Fruit fly (Drosophila melanogaster): ENCODE results near the gene CG7276.

CG7276 gene

DNA sequence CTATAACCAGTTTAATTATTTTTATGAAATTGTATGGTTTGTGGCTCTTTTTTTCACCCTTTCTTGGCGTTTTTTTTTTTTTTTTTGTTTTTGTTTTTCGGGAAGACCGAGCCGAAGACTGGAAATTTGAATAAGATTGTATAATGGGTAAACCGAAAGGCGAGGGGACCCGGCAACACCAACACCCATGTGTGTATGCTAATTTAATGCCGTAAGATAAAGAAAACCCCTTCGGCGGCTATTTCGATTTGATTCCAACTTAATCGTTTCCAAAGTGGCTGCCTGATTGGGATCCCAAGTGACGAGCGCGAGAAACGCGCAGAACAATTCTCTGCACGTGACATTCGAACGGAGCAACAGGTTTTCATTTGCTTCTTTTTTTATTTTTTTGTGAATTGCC, 45.5 kb downstream of the CG7276 start:
- no peak for TF ChIP-seq GATAd (GFP tag; optimal IDR thresholded peaks at IDR 0.05)
- no peak for TF ChIP-seq sage (GFP tag; optimal IDR thresholded peaks at IDR 0.05)
- TF ChIP-seq jim (GFP tag; optimal IDR thresholded peaks at IDR 0.05) = no peak
- TF ChIP-seq usp (GFP tag; optimal IDR thresholded peaks at IDR 0.05) = no peak
- TF ChIP-seq OdsH (GFP tag; optimal IDR thresholded peaks at IDR 0.05) = no peak
- no peak for TF ChIP-seq Rel (GFP tag; optimal IDR thresholded peaks at IDR 0.05)
- no peak for TF ChIP-seq Rel (tag; optimal IDR thresholded peaks at IDR 0.05)

DNA sequence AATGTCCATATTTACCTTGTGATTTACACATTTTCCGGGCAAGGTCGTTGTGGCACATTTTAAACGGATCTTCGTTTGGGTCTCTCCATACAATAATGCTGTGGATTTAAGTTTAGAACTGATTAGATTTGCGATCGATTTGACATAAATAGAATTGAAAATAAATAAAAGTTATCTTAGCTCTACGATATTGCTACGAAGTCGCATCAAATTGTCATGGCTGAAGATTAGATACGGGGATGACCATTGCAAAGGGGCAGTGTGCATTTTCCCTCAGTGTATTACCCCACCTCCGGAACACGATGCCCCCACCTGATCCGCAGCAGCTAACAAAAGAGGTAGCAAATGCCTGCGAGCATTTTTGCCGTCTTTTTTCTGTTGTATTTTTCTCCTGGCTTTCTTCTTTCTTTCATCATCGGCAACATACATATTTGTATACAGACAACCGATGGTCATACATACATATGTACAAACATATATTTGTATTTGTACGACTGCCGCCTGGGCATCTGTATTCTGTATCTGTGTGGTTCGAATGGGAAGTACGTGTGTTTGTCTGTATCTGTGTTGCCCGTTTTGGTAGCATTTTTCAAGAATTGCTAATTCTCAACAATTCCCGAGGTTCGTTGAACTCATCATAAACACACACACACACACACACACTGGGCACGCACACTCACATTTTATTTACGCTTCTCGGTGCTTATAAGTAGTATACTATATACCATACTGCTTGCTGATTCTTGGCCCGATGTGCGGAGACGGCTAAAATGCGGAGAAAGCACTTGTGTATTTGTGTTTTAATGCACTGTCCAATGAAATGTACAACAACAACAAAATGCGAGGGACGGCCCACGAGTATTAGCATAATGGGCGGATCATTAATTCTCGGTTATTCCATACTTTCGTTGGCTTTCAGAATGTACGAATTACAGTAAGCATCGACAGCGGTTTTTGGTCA, 46.7 kb downstream of the CG7276 start:
- peak; percentile 12 for TF ChIP-seq OdsH (GFP tag; optimal IDR thresholded peaks at IDR 0.05)
- TF ChIP-seq Hnf4 (GFP tag; optimal IDR thresholded peaks at IDR 0.05) = peak; percentile 0
- TF ChIP-seq lola (GFP tag; optimal IDR thresholded peaks at IDR 0.05) = no peak
- TF ChIP-seq Myc (optimal IDR thresholded peaks at IDR 0.05) = no peak
- peak; percentile 39 for TF ChIP-seq woc (GFP tag; optimal IDR thresholded peaks at IDR 0.05)
- TF ChIP-seq CG32264 (GFP tag; optimal IDR thresholded peaks at IDR 0.05) = no peak
- peak; percentile 21 for TF ChIP-seq br (GFP tag; optimal IDR thresholded peaks at IDR 0.05)
- no peak for TF ChIP-seq Dfd (GFP tag; optimal IDR thresholded peaks at IDR 0.05)
- peak; percentile 37 for TF ChIP-seq fru (GFP tag; optimal IDR thresholded peaks at IDR 0.05)
- peak; percentile 53 for TF ChIP-seq psq (GFP tag; optimal IDR thresholded peaks at IDR 0.05)
- no peak for TF ChIP-seq dsf (GFP tag; optimal IDR thresholded peaks at IDR 0.05; ENCODE audit: borderline replicate concordance)
- peak; percentile 16 for TF ChIP-seq Sp1 (GFP tag; optimal IDR thresholded peaks at IDR 0.05)
- no peak for TF ChIP-seq sv (GFP tag; optimal IDR thresholded peaks at IDR 0.05)
- no peak for TF ChIP-seq Vsx2 (GFP tag; optimal IDR thresholded peaks at IDR 0.05; ENCODE audit: partially characterized antibody)
- no peak for TF ChIP-seq Abd-B (GFP tag; optimal IDR thresholded peaks at IDR 0.05)
- no peak for TF ChIP-seq GATAd (GFP tag; optimal IDR thresholded peaks at IDR 0.05)
- no peak for TF ChIP-seq brk (GFP tag; optimal IDR thresholded peaks at IDR 0.05)
- TF ChIP-seq pan (optimal IDR thresholded peaks at IDR 0.05) = no peak
- peak in 1 of 2 experiments; percentile 39 for TF ChIP-seq foxo (GFP tag; optimal IDR thresholded peaks at IDR 0.05)
- no peak for TF ChIP-seq Dif (GFP tag; optimal IDR thresholded peaks at IDR 0.05; ENCODE audit: partially characterized antibody)
- TF ChIP-seq Mio (GFP tag; optimal IDR thresholded peaks at IDR 0.05) = no peak
- TF ChIP-seq Jra (GFP tag; optimal IDR thresholded peaks at IDR 0.05) = no peak
- TF ChIP-seq Hr83 (GFP tag; optimal IDR thresholded peaks at IDR 0.05; ENCODE audit: poor library complexity, severe bottlenecking) = no peak
- TF ChIP-seq Rel (GFP tag; optimal IDR thresholded peaks at IDR 0.05) = no peak
- TF ChIP-seq Rel (tag; optimal IDR thresholded peaks at IDR 0.05) = peak; percentile 53
- no peak for TF ChIP-seq h (GFP tag; optimal IDR thresholded peaks at IDR 0.05)
- TF ChIP-seq jim (GFP tag; optimal IDR thresholded peaks at IDR 0.05) = peak; percentile 15
- no peak for TF ChIP-seq sage (GFP tag; optimal IDR thresholded peaks at IDR 0.05)
- TF ChIP-seq N (GFP tag; optimal IDR thresholded peaks at IDR 0.05) = no peak
- TF ChIP-seq dl (GFP tag; optimal IDR thresholded peaks at IDR 0.05; ENCODE audit: insufficient read depth in 1 of 2, partially characterized antibody in 2 of 2) = no peak
- no peak for TF ChIP-seq dmrt93B (GFP tag; optimal IDR thresholded peaks at IDR 0.05)
- TF ChIP-seq usp (GFP tag; optimal IDR thresholded peaks at IDR 0.05) = no peak
- no peak for TF ChIP-seq tai (GFP tag; optimal IDR thresholded peaks at IDR 0.05)
- TF ChIP-seq Hr78 (GFP tag; optimal IDR thresholded peaks at IDR 0.05) = no peak
- TF ChIP-seq HLH106 (tag; optimal IDR thresholded peaks at IDR 0.05) = peak; percentile 35
- TF ChIP-seq CrebA (GFP tag; optimal IDR thresholded peaks at IDR 0.05; ENCODE audit: borderline replicate concordance) = no peak
- peak; percentile 20 for TF ChIP-seq rgr (GFP tag; optimal IDR thresholded peaks at IDR 0.05)
- TF ChIP-seq ey (GFP tag; optimal IDR thresholded peaks at IDR 0.05) = peak; percentile 37
- no peak for TF ChIP-seq CG9705 (GFP tag; optimal IDR thresholded peaks at IDR 0.05)

Measured in whole organism, wandering third instar larva.